Fruit fly (Drosophila melanogaster): ENCODE results near the gene CG8032.

Gene CG8032

dm6 chr3R:8673803-8674234 is 9.9 kb downstream of the CG8032 start, which contains the start of gene mRpL19:
mRpL19 (plus strand) TSS chr3R:8674109.
- TF ChIP-seq h (optimal IDR thresholded peaks at IDR 0.05) (no peak), Myc (optimal IDR thresholded peaks at IDR 0.05) (no peak), insv (optimal IDR thresholded peaks at IDR 0.05) (no peak), psq (optimal IDR thresholded peaks at IDR 0.05) (no peak), ttk (optimal IDR thresholded peaks at IDR 0.05) (no peak), Sin3A (optimal IDR thresholded peaks at IDR 0.05) (no peak)

- TF ChIP-seq Myc (optimal IDR thresholded peaks at IDR 0.05) (no peak), Sin3A (optimal IDR thresholded peaks at IDR 0.05) (no peak), insv (optimal IDR thresholded peaks at IDR 0.05) (no peak), h (optimal IDR thresholded peaks at IDR 0.05) (no peak), ttk (optimal IDR thresholded peaks at IDR 0.05) (no peak), psq (optimal IDR thresholded peaks at IDR 0.05) (no peak)
Measured at dm6 chr3R:8676560-8677000, 12.7 kb downstream of the CG8032 start, which contains the start of the genes Unc50, CG11755 and CG8043. Unc50 (minus strand) TSS chr3R:8676613. CG11755 (plus strand) TSS chr3R:8676915. CG8043 (plus strand) TSS chr3R:8676915.

- TF ChIP-seq ttk (optimal IDR thresholded peaks at IDR 0.05) (no peak), h (optimal IDR thresholded peaks at IDR 0.05) (no peak), Sin3A (optimal IDR thresholded peaks at IDR 0.05) (no peak), Myc (optimal IDR thresholded peaks at IDR 0.05) (no peak), psq (optimal IDR thresholded peaks at IDR 0.05) (no peak), insv (optimal IDR thresholded peaks at IDR 0.05) (no peak)
Measured at dm6 chr3R:8679934-8680333, 16.0 kb downstream of the CG8032 start, which contains the start of gene CG33325. CG33325 (minus strand) TSS chr3R:8680034.

- TF ChIP-seq Sin3A (optimal IDR thresholded peaks at IDR 0.05), result no peak
- no peak for TF ChIP-seq ttk (optimal IDR thresholded peaks at IDR 0.05)
- no peak for TF ChIP-seq h (optimal IDR thresholded peaks at IDR 0.05)
- no peak for TF ChIP-seq psq (optimal IDR thresholded peaks at IDR 0.05)
- TF ChIP-seq Myc (optimal IDR thresholded peaks at IDR 0.05), result no peak
- no peak for TF ChIP-seq insv (optimal IDR thresholded peaks at IDR 0.05)
Measured at dm6 chr3R:8680611-8681010, 16.7 kb downstream of the CG8032 start.

- TF ChIP-seq Myc (optimal IDR thresholded peaks at IDR 0.05), result no peak
- TF ChIP-seq psq (optimal IDR thresholded peaks at IDR 0.05), result no peak
- no peak for TF ChIP-seq ttk (optimal IDR thresholded peaks at IDR 0.05)
- TF ChIP-seq Sin3A (optimal IDR thresholded peaks at IDR 0.05), result no peak
- TF ChIP-seq insv (optimal IDR thresholded peaks at IDR 0.05), result no peak
Measured at dm6 chr3R:8683280-8683679, 19.4 kb downstream of the CG8032 start.

dm6 chr3R:8684328-8685177 is 20.6 kb downstream of the CG8032 start, which contains the start of gene CG44227:
CG44227 (minus strand) TSS chr3R:8685176.
- TF ChIP-seq psq (optimal IDR thresholded peaks at IDR 0.05) (no peak), insv (optimal IDR thresholded peaks at IDR 0.05) (no peak), ttk (optimal IDR thresholded peaks at IDR 0.05) (no peak), h (optimal IDR thresholded peaks at IDR 0.05) (no peak), Myc (optimal IDR thresholded peaks at IDR 0.05) (no peak), Sin3A (optimal IDR thresholded peaks at IDR 0.05) (no peak)

- no peak for TF ChIP-seq Myc (optimal IDR thresholded peaks at IDR 0.05)
- TF ChIP-seq psq (optimal IDR thresholded peaks at IDR 0.05), result no peak
- no peak for TF ChIP-seq Sin3A (optimal IDR thresholded peaks at IDR 0.05)
- no peak for TF ChIP-seq ttk (optimal IDR thresholded peaks at IDR 0.05)
- TF ChIP-seq insv (optimal IDR thresholded peaks at IDR 0.05), result no peak
- no peak for TF ChIP-seq h (optimal IDR thresholded peaks at IDR 0.05)
Measured at dm6 chr3R:8686446-8686845, 22.5 kb downstream of the CG8032 start.

- TF ChIP-seq Sin3A (optimal IDR thresholded peaks at IDR 0.05), result no peak
- TF ChIP-seq ttk (optimal IDR thresholded peaks at IDR 0.05), result no peak
- TF ChIP-seq Myc (optimal IDR thresholded peaks at IDR 0.05), result no peak
- TF ChIP-seq psq (optimal IDR thresholded peaks at IDR 0.05), result no peak
- no peak for TF ChIP-seq h (optimal IDR thresholded peaks at IDR 0.05)
- no peak for TF ChIP-seq insv (optimal IDR thresholded peaks at IDR 0.05)
Measured at dm6 chr3R:8694110-8694826, 30.4 kb downstream of the CG8032 start.

- TF ChIP-seq insv (optimal IDR thresholded peaks at IDR 0.05) (no peak), Myc (optimal IDR thresholded peaks at IDR 0.05) (no peak), h (optimal IDR thresholded peaks at IDR 0.05) (no peak), ttk (optimal IDR thresholded peaks at IDR 0.05) (no peak), Sin3A (optimal IDR thresholded peaks at IDR 0.05) (no peak), psq (optimal IDR thresholded peaks at IDR 0.05) (no peak)
Measured at dm6 chr3R:8697772-8698259, 33.9 kb downstream of the CG8032 start, which contains the start of gene hb. hb (minus strand) TSS chr3R:8697822.

dm6 chr3R:8699230-8699629 is 35.3 kb downstream of the CG8032 start:
- no peak for TF ChIP-seq Sin3A (optimal IDR thresholded peaks at IDR 0.05)
- no peak for TF ChIP-seq psq (optimal IDR thresholded peaks at IDR 0.05)
- TF ChIP-seq h (optimal IDR thresholded peaks at IDR 0.05), result no peak
- TF ChIP-seq Myc (optimal IDR thresholded peaks at IDR 0.05), result no peak
- no peak for TF ChIP-seq ttk (optimal IDR thresholded peaks at IDR 0.05)
- TF ChIP-seq insv (optimal IDR thresholded peaks at IDR 0.05), result no peak

- no peak for TF ChIP-seq Sin3A (optimal IDR thresholded peaks at IDR 0.05)
Measured at dm6 chr3R:8700660-8701059, 36.7 kb downstream of the CG8032 start.

dm6 chr3R:8701197-8701596 is 37.3 kb downstream of the CG8032 start:
- TF ChIP-seq ttk (optimal IDR thresholded peaks at IDR 0.05) (no peak), Sin3A (optimal IDR thresholded peaks at IDR 0.05) (no peak), psq (optimal IDR thresholded peaks at IDR 0.05) (no peak), Myc (optimal IDR thresholded peaks at IDR 0.05) (no peak), insv (optimal IDR thresholded peaks at IDR 0.05) (no peak), h (optimal IDR thresholded peaks at IDR 0.05) (no peak)
